Fruit fly (Drosophila melanogaster): ENCODE results near the gene Amnionless.

The Amnionless gene

dm6 chr2L:271553-271952, 17.4 kb downstream of the Amnionless start, which contains the start of gene Dus1 (continued):
- TF ChIP-seq CG15601 (tag; optimal IDR thresholded peaks at IDR 0.05) (peak; percentile 65), inv (GFP tag; IDR thresholded peaks at IDR 0.05; ENCODE audit: partially characterized antibody) (peak; percentile 52), CG7928 (GFP tag; optimal IDR thresholded peaks at IDR 0.05) (peak; percentile 97), ems (GFP tag; optimal IDR thresholded peaks at IDR 0.05) (no peak), CG15073 (GFP tag; optimal IDR thresholded peaks at IDR 0.05) (no peak), CG15514 (GFP tag; optimal IDR thresholded peaks at IDR 0.05) (peak; percentile 41), CG34224 (GFP tag; IDR thresholded peaks at IDR 0.05; ENCODE audit: partially characterized antibody) (peak; percentile 84), CG31365 (tag; optimal IDR thresholded peaks at IDR 0.05) (no peak), CG9876 (GFP tag; optimal IDR thresholded peaks at IDR 0.05) (no peak), CG13287 (GFP tag; IDR thresholded peaks at IDR 0.05; ENCODE audit: partially characterized antibody) (peak; percentile 86), shn (GFP tag; optimal IDR thresholded peaks at IDR 0.05) (no peak), CG34422 (GFP tag; IDR thresholded peaks at IDR 0.05) (peak; percentile 49; the same call in 1 of the 3 replicates), odd (GFP tag; optimal IDR thresholded peaks at IDR 0.05) (no peak), CG9797 (GFP tag; optimal IDR thresholded peaks at IDR 0.05) (peak; percentile 13), CG1024 (GFP tag; IDR thresholded peaks at IDR 0.05) (no peak), BEAF-32 (GFP tag; optimal IDR thresholded peaks at IDR 0.05) (peak; percentile 72), hb (GFP tag; IDR thresholded peaks at IDR 0.05; ENCODE audit: partially characterized antibody) (peak; percentile 59; the same call in 2 of the 3 replicates), CG4617 (GFP tag; optimal IDR thresholded peaks at IDR 0.05; ENCODE audit: borderline replicate concordance) (peak; percentile 44), Oaz (GFP tag; IDR thresholded peaks at IDR 0.05) (no peak), scrt (GFP tag; optimal IDR thresholded peaks at IDR 0.05) (peak; percentile 94), MBD-R2 (GFP tag; IDR thresholded peaks at IDR 0.05) (peak; percentile 97), CG2116 (GFP tag; optimal IDR thresholded peaks at IDR 0.05) (peak; percentile 92), ham (GFP tag; IDR thresholded peaks at IDR 0.05) (no peak), en (GFP tag; optimal IDR thresholded peaks at IDR 0.05) (no peak), ATbp (GFP tag; optimal IDR thresholded peaks at IDR 0.05) (no peak), row (GFP tag; IDR thresholded peaks at IDR 0.05) (peak; percentile 47), Dek (tag; optimal IDR thresholded peaks at IDR 0.05) (no peak), sna (GFP tag; IDR thresholded peaks at IDR 0.05; ENCODE audit: partially characterized antibody) (0 out of 2 replicates have a peak, but pooled peaks have one; percentile 55), HLH4C (GFP tag; IDR thresholded peaks at IDR 0.05; ENCODE audit: partially characterized antibody) (peak; percentile 76), Dp (GFP tag; optimal IDR thresholded peaks at IDR 0.05) (peak; percentile 73), unc-4 (GFP tag; IDR thresholded peaks at IDR 0.05; ENCODE audit: partially characterized antibody) (peak; percentile 76), Ets97D (GFP tag; optimal IDR thresholded peaks at IDR 0.05) (peak; percentile 50), run (tag; optimal IDR thresholded peaks at IDR 0.05) (no peak), ase (GFP tag; IDR thresholded peaks at IDR 0.05) (no peak), Opbp (GFP tag; IDR thresholded peaks at IDR 0.05; ENCODE audit: partially characterized antibody) (peak; percentile 58; the same call in 2 of the 3 replicates), CG8924 (tag; optimal IDR thresholded peaks at IDR 0.05) (peak; percentile 24), Lhr (GFP tag; optimal IDR thresholded peaks at IDR 0.05) (no peak), CG6791 (GFP tag; IDR thresholded peaks at IDR 0.05; ENCODE audit: partially characterized antibody) (peak; percentile 77), vvl (GFP tag; IDR thresholded peaks at IDR 0.05) (peak; percentile 75), nmo (GFP tag; optimal IDR thresholded peaks at IDR 0.05) (peak; percentile 2), CG12104 (GFP tag; optimal IDR thresholded peaks at IDR 0.05) (no peak), HmgZ (tag; optimal IDR thresholded peaks at IDR 0.05) (peak; percentile 48), CG9932 (GFP tag; IDR thresholded peaks at IDR 0.05) (peak; percentile 11; the same call in 1 of the 2 replicates), CG15269 (tag; optimal IDR thresholded peaks at IDR 0.05) (no peak), CG4404 (GFP tag; IDR thresholded peaks at IDR 0.05) (no peak), grau (tag; optimal IDR thresholded peaks at IDR 0.05) (peak; percentile 7), CG7271 (tag; optimal IDR thresholded peaks at IDR 0.05) (peak; percentile 25), CG11085 (GFP tag; IDR thresholded peaks at IDR 0.05) (no peak), CG6272 (GFP tag; IDR thresholded peaks at IDR 0.05) (no peak), chm (GFP tag; IDR thresholded peaks at IDR 0.05) (no peak)
